ENCODE assay signal across 1 fruit fly cellular context in genomic region chr3R:28317151-28317844, dm6.
A peak's percentile ranks its signal among the peaks of the same experiment; 100 is the strongest.
TF ChIP-seq lines count a peak whose summit lies in the region.

No protein-coding gene starts in this region.

TF ChIP-seq in whole organism, embryonic, 481 proteins besides CTCF, POLR2A, EP300 and RAD21 (continued from another document):
- TF ChIP-seq phol (tag; optimal IDR thresholded peaks at IDR 0.05; lab: Kevin White, UChicago) (peak; percentile 9), CG8478 (optimal IDR thresholded peaks at IDR 0.05; lab: Kevin White, UChicago) (no peak), Hr51 (GFP tag; optimal IDR thresholded peaks at IDR 0.05; lab: Kevin White, UChicago) (peak in 1 of 2 experiments; percentile 2), Atf6 (GFP tag; IDR thresholded peaks at IDR 0.05; lab: Robert Waterston, UW) (no peak), stwl (tag; optimal IDR thresholded peaks at IDR 0.05; lab: Kevin White, UChicago) (no peak), sens (GFP tag; lab: Kevin White, UChicago) (peak; percentile 26), gem (tag; optimal IDR thresholded peaks at IDR 0.05; lab: Kevin White, UChicago) (no peak), CG5953 (GFP tag; IDR thresholded peaks at IDR 0.05; lab: Robert Waterston, UW) (no peak), CG18619 (GFP tag; optimal IDR thresholded peaks at IDR 0.05; lab: Kevin White, UChicago) (no peak), Ptx1 (GFP tag; IDR thresholded peaks at IDR 0.05; lab: Robert Waterston, UW) (peak; percentile 28; the same call in 1 of the 2 replicates), Fer1 (GFP tag; optimal IDR thresholded peaks at IDR 0.05; lab: Kevin White, UChicago) (peak; percentile 41), CG1233 (GFP tag; optimal IDR thresholded peaks at IDR 0.05; lab: Kevin White, UChicago) (peak; percentile 36), kni (GFP tag; optimal IDR thresholded peaks at IDR 0.05; lab: Kevin White, UChicago) (no peak), CG6175 (GFP tag; IDR thresholded peaks at IDR 0.05; lab: Robert Waterston, UW) (no peak), dysf (GFP tag; IDR thresholded peaks at IDR 0.05; lab: Robert Waterston, UW) (0 out of 3 replicates have a peak, but pooled peaks have one; percentile 12), Lim3 (GFP tag; IDR thresholded peaks at IDR 0.05; lab: Robert Waterston, UW) (no peak), CG10147 (GFP tag; optimal IDR thresholded peaks at IDR 0.05; lab: Kevin White, UChicago) (peak; percentile 6), CG18262 (tag; optimal IDR thresholded peaks at IDR 0.05; lab: Kevin White, UChicago) (no peak), fd102C (GFP tag; optimal IDR thresholded peaks at IDR 0.05; lab: Kevin White, UChicago) (no peak), Doc2 (GFP tag; IDR thresholded peaks at IDR 0.05; lab: Robert Waterston, UW) (no peak), Gsc (GFP tag; IDR thresholded peaks at IDR 0.05; lab: Robert Waterston, UW) (no peak), ranshi (GFP tag; IDR thresholded peaks at IDR 0.05; lab: Robert Waterston, UW) (peak; percentile 31; the same call in 1 of the 2 replicates), nerfin-1 (tag; optimal IDR thresholded peaks at IDR 0.05; lab: Kevin White, UChicago) (no peak), CG12236 (GFP tag; optimal IDR thresholded peaks at IDR 0.05; lab: Kevin White, UChicago) (no peak)
